Worm (Caenorhabditis elegans) whole organism, L4/young adult: ENCODE results near the gene rab-7.

Source experiments
- W03F9.2 ChIP-seq: fragments of 150-350 bp; optimal IDR thresholded peaks from 2 replicates; lab custom pipeline; 2014; ENCODE audit warnings: missing biosample characterization, missing genetic modification characterization
- dao-5 ChIP-seq: sonication (generic microtip); optimal IDR thresholded peaks from 2 replicates; lab custom pipeline; 2016; ENCODE audit warnings: missing genotype, missing genetic modification characterization, moderate library complexity, missing compliant biosample characterization
- him-1 ChIP-seq: sonication (generic microtip); optimal IDR thresholded peaks from 2 replicates; lab custom pipeline; 2016; ENCODE audit warnings: missing genotype, missing genetic modification reagents, missing genetic modification characterization, missing compliant biosample characterization

Gene rab-7

ce11 chrII:11954811-11955210 is 11.9 kb downstream of the rab-7 start:
- TF ChIP-seq W03F9.2 (no peak), dao-5 (tag; lab: Kevin White, UChicago) (no peak), him-1 (tag; lab: Kevin White, UChicago) (no peak)

DNA sequence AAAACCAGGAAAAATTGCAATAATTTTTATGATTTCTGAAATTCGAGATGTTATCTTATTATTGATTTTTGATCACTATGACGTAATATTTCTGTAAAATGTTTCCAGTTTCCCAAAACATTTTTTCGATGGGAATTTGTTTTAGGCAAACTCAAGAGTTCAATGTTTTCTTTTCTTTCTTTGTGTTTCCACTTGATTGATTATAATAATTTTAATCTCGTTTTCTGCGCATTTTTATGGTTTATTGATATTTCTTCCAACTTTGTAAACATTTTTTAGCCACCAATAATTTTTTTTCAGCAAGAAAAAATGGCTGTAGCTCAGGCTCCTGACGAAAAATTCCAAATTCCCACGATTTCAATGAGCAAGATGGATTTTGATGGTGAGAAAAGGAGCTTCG is 12.5 kb downstream of the rab-7 start, which contains the start of gene W03C9.6:
Gene W03C9.6, plus strand, starts transcription at position 301 of the 400 bp plus-strand sequence.
- TF ChIP-seq dao-5 (tag; lab: Kevin White, UChicago) (no peak), W03F9.2 (no peak), him-1 (tag; lab: Kevin White, UChicago) (no peak)

DNA sequence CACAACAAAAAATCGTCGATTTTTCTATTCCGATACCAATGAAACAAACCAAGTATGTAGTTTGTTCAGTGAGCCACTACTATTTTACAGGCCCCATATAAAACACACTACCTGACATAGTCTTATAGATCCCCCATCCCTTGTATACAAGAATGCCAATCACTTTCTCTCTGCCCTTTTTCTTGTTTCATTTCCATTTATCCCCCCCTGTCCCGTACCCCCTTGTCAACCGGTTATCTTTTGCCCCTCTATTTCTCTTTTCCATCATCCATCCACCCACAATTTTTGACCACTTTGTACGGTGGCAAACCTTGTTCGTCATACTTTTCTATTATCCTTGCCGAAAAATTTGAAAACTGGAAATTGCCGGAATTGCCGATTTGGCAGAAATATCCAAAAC is 13.8 kb downstream of the rab-7 start:
- TF ChIP-seq W03F9.2 (no peak), dao-5 (tag; lab: Kevin White, UChicago) (no peak), him-1 (tag; lab: Kevin White, UChicago) (no peak)

DNA sequence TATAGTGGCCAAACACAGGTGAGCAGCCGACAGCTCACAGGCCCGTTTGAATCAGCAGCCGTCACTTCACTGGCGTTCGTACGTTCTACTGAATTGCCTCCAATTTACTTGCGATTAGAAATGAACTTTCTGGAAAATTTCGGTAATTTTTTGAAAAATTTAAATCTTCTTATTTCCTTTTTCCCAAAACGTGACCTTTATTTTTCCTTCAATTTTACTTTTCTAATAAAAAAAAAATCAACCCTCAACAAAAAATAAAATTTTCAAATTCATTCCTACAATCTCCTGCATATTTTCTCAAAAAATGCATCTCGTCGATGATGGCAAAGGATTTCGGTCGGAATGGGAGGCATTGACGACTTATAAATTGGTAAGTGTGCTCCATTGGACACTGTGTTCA is 18.3 kb downstream of the rab-7 start, which contains the start of gene W03C9.8:
Gene W03C9.8, plus strand, starts transcription at position 301 of the 400 bp plus-strand sequence.
- no peak for TF ChIP-seq dao-5 (tag; lab: Kevin White, UChicago)
- TF ChIP-seq him-1 (tag; lab: Kevin White, UChicago), result no peak
- TF ChIP-seq W03F9.2, result no peak

ce11 chrII:11936393-11936792 is 30.3 kb downstream of the rab-7 start:
- TF ChIP-seq dao-5 (tag; lab: Kevin White, UChicago) (no peak), W03F9.2 (no peak), him-1 (tag; lab: Kevin White, UChicago) (no peak)

- no peak for TF ChIP-seq dao-5 (tag; lab: Kevin White, UChicago)
- TF ChIP-seq him-1 (tag; lab: Kevin White, UChicago), result no peak
- TF ChIP-seq W03F9.2, result no peak
These were observed 31.5 kb downstream of the rab-7 start, which contains the start of gene lin-29 for ce11 chrII:11935266-11935665. lin-29 (minus strand) TSS chrII:11935343.

DNA sequence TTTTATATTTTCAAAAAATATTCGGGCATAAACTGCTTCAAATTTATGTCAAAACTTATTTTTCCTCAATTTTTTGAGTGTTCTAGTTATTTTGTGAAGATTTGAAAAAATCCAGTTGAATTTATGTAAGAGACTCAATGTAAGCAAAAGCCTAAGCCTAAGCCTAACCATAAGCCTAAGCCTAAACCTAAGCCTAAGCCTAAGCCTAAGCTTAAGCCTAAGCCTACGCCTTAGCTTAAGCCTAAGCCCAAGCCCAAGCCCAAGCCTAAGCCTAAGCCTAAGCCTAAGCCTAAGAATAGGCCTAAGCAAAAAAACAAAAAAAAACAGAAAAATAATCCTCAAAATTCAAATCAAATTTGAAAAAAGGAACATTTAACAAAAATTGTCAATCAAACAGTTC is 36.6 kb downstream of the rab-7 start:
- TF ChIP-seq W03F9.2 (no peak), him-1 (tag; lab: Kevin White, UChicago) (no peak), dao-5 (tag; lab: Kevin White, UChicago) (no peak)

DNA sequence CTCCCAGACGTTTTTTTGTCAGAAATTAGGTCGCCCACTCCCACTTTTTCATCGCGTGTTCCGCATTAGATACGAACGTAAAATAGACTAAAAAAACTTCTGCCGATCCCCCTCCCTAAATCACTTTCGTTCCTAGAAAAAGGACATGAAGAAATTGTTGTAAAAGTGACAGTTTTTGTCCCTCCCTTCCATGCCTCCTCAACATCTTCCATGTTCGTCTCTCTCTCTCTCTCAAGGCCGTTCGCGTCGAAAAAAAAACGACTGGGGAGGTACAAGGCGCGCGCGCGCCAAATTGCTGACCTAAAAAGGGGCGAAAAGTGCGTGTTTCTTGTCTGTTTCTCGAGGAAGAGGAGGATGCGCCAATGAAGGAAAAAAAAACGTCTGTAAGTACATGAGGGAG is 38.0 kb downstream of the rab-7 start:
- no peak for TF ChIP-seq dao-5 (tag; lab: Kevin White, UChicago)
- TF ChIP-seq W03F9.2, result no peak
- TF ChIP-seq him-1 (tag; lab: Kevin White, UChicago), result no peak

DNA sequence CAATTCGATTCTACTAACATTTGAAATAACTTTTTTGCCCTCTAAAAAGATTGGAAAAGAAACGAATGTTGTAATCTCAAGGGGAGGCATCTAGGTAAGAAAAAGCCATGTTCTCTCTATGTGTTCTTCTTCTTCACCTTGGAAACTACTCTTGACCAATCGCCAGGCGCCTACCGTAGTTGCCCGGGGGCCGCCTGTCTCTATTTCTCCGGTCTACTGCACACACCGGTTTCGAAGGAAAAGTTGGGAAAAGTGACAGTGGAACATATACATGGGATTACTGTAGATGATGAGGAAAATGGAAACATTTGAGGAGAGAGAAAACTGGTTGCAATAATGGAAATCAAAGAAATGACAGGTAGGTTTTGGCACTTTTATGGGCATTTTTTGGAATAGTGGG is 40.2 kb downstream of the rab-7 start:
- no peak for TF ChIP-seq W03F9.2
- no peak for TF ChIP-seq dao-5 (tag; lab: Kevin White, UChicago)
- TF ChIP-seq him-1 (tag; lab: Kevin White, UChicago), result no peak

DNA sequence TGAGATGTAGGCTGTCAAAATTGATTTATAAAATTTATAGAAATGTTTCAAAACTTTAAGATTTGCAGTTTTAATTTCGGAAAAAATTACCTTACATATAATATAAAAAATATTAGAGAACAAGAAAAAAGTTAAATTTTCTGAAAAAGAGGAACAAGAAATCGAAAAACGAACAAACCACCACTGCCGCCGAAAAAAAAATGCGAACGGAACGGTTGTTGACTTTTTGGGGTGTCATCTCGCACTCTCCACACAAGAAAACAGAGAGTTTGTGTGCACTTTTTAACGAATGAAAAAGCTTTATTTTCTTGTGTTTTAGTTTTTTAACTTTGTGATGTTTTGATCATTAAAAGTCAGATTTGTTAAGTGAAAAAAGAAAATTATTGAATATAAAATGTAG is 41.5 kb downstream of the rab-7 start:
- TF ChIP-seq dao-5 (tag; lab: Kevin White, UChicago) (no peak), W03F9.2 (no peak), him-1 (tag; lab: Kevin White, UChicago) (no peak)

ce11 chrII:11923620-11924298 is 43.0 kb downstream of the rab-7 start:
- no peak for TF ChIP-seq him-1 (tag; lab: Kevin White, UChicago)
- no peak for TF ChIP-seq dao-5 (tag; lab: Kevin White, UChicago)
- no peak for TF ChIP-seq W03F9.2

- no peak for TF ChIP-seq W03F9.2
- no peak for TF ChIP-seq dao-5 (tag; lab: Kevin White, UChicago)
These were observed 43.8 kb downstream of the rab-7 start for ce11 chrII:11922757-11923538.

DNA sequence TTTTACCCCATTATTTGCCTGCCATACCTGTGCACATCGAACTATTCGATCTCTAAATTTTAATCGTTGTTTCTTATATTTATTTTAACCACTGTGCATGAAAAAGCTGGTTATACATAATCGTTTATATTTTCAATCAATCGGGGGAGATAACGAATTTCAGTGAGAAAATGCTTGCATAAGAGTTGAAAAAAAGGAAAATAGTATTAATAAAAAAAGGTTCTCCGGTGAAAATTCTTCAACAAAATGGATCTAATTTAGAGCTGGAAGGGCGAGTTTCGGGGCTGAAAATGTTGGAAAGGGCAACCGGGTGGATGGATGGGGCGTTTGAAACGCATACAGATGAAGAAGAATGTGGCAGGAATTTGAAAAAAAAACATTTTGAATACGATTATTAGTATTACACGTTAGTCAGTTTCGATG is 49.2 kb downstream of the rab-7 start:
- TF ChIP-seq W03F9.2, result no peak
- TF ChIP-seq dao-5 (tag; lab: Kevin White, UChicago), result peak; percentile 36

DNA sequence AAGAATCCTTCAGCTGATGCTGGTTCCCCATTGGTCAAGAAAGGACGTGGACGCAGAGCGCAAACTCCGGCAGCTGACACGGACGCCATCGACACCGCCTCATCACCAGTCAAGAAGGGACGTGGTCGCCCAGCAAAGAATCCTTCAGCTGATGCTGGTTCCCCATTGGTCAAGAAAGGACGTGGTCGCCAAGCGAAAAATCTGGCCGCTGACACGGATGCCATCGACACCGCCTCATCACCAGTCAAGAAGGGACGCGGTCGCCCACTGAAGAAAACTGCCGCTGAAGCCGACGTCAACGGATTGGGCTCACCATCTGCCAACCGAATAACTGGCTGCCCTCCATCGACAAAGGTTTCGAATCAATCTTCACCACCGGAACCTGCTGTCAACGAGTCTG is 49.8 kb downstream of the rab-7 start:
- TF ChIP-seq dao-5 (tag; lab: Kevin White, UChicago) (no peak), W03F9.2 (no peak), him-1 (tag; lab: Kevin White, UChicago) (no peak)
